Fruit fly (Drosophila melanogaster) whole organism, embryonic: ENCODE data around the gene CG14402.

Source experiments
- Bgb ChIP-seq: fragments of 200-800 bp; sonication (Bioruptor generic); IDR thresholded peaks from 2 replicates; pipeline ENCODE4 v1.3.6; 2022; ENCODE audit warnings: missing biosample characterization, missing genetic modification characterization; ENCODE audit not compliant: partially characterized antibody
- C15 ChIP-seq: fragments of 200-800 bp; sonication (Bioruptor generic); IDR thresholded peaks from 3 replicates; pipeline ENCODE4 v1.3.6; 2022; ENCODE audit warnings: missing biosample characterization, missing genetic modification characterization
- CG10147 ChIP-seq: fragments of 200-800 bp; sonication (Bioruptor generic); optimal IDR thresholded peaks from 2 replicates; lab custom pipeline; 2019; ENCODE audit warnings: missing biosample characterization, mild to moderate bottlenecking, missing genetic modification characterization, moderate library complexity
- CG12942 ChIP-seq: fragments of 200-800 bp; sonication (Bioruptor generic); optimal IDR thresholded peaks from 3 replicates; lab custom pipeline; 2016; ENCODE audit warnings: missing biosample characterization, missing genetic modification characterization
- CG13624 ChIP-seq: fragments of 200-800 bp; sonication (Bioruptor generic); optimal IDR thresholded peaks from 2 replicates; lab custom pipeline; 2016; ENCODE audit warnings: missing biosample characterization, missing genetic modification characterization
- CG14710 ChIP-seq: fragments of 200-800 bp; sonication (Bioruptor generic); optimal IDR thresholded peaks from 3 replicates; lab custom pipeline; 2019; ENCODE audit warnings: missing biosample characterization, mild to moderate bottlenecking, missing genetic modification characterization, moderate library complexity
- CG15011 ChIP-seq: fragments of 200-800 bp; sonication (Bioruptor generic); optimal IDR thresholded peaks from 3 replicates; lab custom pipeline; 2018; ENCODE audit warnings: missing biosample characterization, mild to moderate bottlenecking, missing genetic modification characterization
- CG15696 ChIP-seq: fragments of 200-800 bp; sonication (Bioruptor generic); optimal IDR thresholded peaks from 2 replicates; lab custom pipeline; 2019; ENCODE audit warnings: missing biosample characterization, mild to moderate bottlenecking, missing genetic modification characterization, moderate library complexity
- CG1603 ChIP-seq: fragments of 200-800 bp; sonication (Bioruptor generic); optimal IDR thresholded peaks from 2 replicates; lab custom pipeline; 2019; ENCODE audit warnings: missing biosample characterization, mild to moderate bottlenecking, missing genetic modification characterization, moderate library complexity
- CG16863 ChIP-seq: fragments of 200-800 bp; sonication (Bioruptor generic); optimal IDR thresholded peaks from 3 replicates; lab custom pipeline; 2016; ENCODE audit warnings: missing biosample characterization, missing genetic modification characterization
- CG18764 ChIP-seq: fragments of 200-800 bp; sonication (Bioruptor generic); optimal IDR thresholded peaks from 3 replicates; lab custom pipeline; 2016; ENCODE audit warnings: missing biosample characterization, missing genetic modification characterization
- CG31224 ChIP-seq: fragments of 200-800 bp; sonication (Bioruptor generic); IDR thresholded peaks from 2 replicates; pipeline ENCODE4 v1.3.6; 2022; ENCODE audit warnings: missing biosample characterization, missing genetic modification characterization
- CG32772 ChIP-seq: fragments of 200-800 bp; sonication (Bioruptor generic); IDR thresholded peaks from 2 replicates; pipeline ENCODE4 v1.3.6; 2022; ENCODE audit warnings: missing biosample characterization, missing genetic modification characterization
- CG6854 ChIP-seq: fragments of 200-800 bp; sonication (Bioruptor generic); optimal IDR thresholded peaks from 3 replicates; lab custom pipeline; 2017; ENCODE audit warnings: missing biosample characterization, mild to moderate bottlenecking, missing genetic modification characterization
- CG7963 ChIP-seq: fragments of 200-800 bp; sonication (Bioruptor generic); IDR thresholded peaks from 3 replicates; pipeline ENCODE4 v1.3.6; 2022; ENCODE audit warnings: missing biosample characterization, missing genetic modification characterization; ENCODE audit not compliant: partially characterized antibody
- CG8388 ChIP-seq: fragments of 200-800 bp; sonication (Bioruptor generic); optimal IDR thresholded peaks from 2 replicates; lab custom pipeline; 2019; ENCODE audit warnings: missing biosample characterization, mild to moderate bottlenecking, missing genetic modification characterization, moderate library complexity
- CG8478 ChIP-seq: fragments of >200 bp; optimal IDR thresholded peaks from 2 replicates; lab custom pipeline; 2018
- CG8765 ChIP-seq: fragments of 200-800 bp; sonication (Bioruptor generic); IDR thresholded peaks from 2 replicates; pipeline ENCODE4 v1.3.6; 2022; ENCODE audit warnings: missing biosample characterization, missing genetic modification characterization
- CG8944 ChIP-seq: fragments of 200-800 bp; sonication (Bioruptor generic); optimal IDR thresholded peaks from 3 replicates; lab custom pipeline; 2016; ENCODE audit warnings: missing biosample characterization, missing genetic modification characterization
- CG9609 ChIP-seq: fragments of 200-800 bp; sonication (Bioruptor generic); optimal IDR thresholded peaks from 3 replicates; lab custom pipeline; 2016; ENCODE audit warnings: missing biosample characterization, missing genetic modification characterization
- CG9727 ChIP-seq: fragments of 200-800 bp; sonication (Bioruptor generic); optimal IDR thresholded peaks from 3 replicates; lab custom pipeline; 2017; ENCODE audit warnings: missing biosample characterization, mild to moderate bottlenecking, missing genetic modification characterization
- HLH3B ChIP-seq: fragments of 200-800 bp; sonication (Bioruptor generic); IDR thresholded peaks from 2 replicates; pipeline ENCODE4 v1.3.6; 2022; ENCODE audit warnings: missing biosample characterization, missing genetic modification characterization
- Hr39 ChIP-seq: fragments of >200 bp; optimal IDR thresholded peaks from 2 replicates; lab custom pipeline; 2017
- Mad ChIP-seq: fragments of 200-800 bp; sonication (Bioruptor generic); optimal IDR thresholded peaks from 2 replicates; lab custom pipeline; 2016; ENCODE audit warnings: missing biosample characterization, missing genetic modification characterization
- Med ChIP-seq: fragments of 200-800 bp; sonication (Bioruptor generic); peaks from one replicate; lab custom pipeline; 2016; ENCODE audit warnings: missing biosample characterization, missing genetic modification characterization, mild to moderate bottlenecking, inconsistent platforms, moderate library complexity
- Neu2 ChIP-seq: fragments of 200-800 bp; sonication (Bioruptor generic); optimal IDR thresholded peaks from 3 replicates; lab custom pipeline; 2016; ENCODE audit warnings: missing biosample characterization, missing genetic modification characterization, borderline replicate concordance
- Ravus ChIP-seq: fragments of 200-800 bp; sonication (Bioruptor generic); IDR thresholded peaks from 2 replicates; pipeline ENCODE4 v1.3.6; 2022; ENCODE audit warnings: missing biosample characterization, missing genetic modification characterization
- Sin3A ChIP-seq: fragments of >200 bp; optimal IDR thresholded peaks from 2 replicates; lab custom pipeline; 2018
- Six4 ChIP-seq: fragments of 200-800 bp; sonication (Bioruptor generic); optimal IDR thresholded peaks from 2 replicates; lab custom pipeline; 2016; ENCODE audit warnings: missing biosample characterization, missing genetic modification characterization
- ac ChIP-seq: fragments of 200-800 bp; sonication (Bioruptor generic); optimal IDR thresholded peaks from 3 replicates; lab custom pipeline; 2017; ENCODE audit warnings: missing biosample characterization, mild to moderate bottlenecking, missing genetic modification characterization
- bbx ChIP-seq: fragments of 200-800 bp; sonication (Bioruptor generic); IDR thresholded peaks from 2 replicates; pipeline ENCODE4 v1.3.6; 2022; ENCODE audit warnings: missing biosample characterization, missing genetic modification characterization; ENCODE audit not compliant: partially characterized antibody
- crc ChIP-seq: fragments of 200-800 bp; sonication (Bioruptor generic); optimal IDR thresholded peaks from 2 replicates; lab custom pipeline; 2016; ENCODE audit warnings: missing biosample characterization, missing genetic modification characterization
- dimm ChIP-seq: fragments of 200-800 bp; sonication (Bioruptor generic); IDR thresholded peaks from 2 replicates; pipeline ENCODE4 v1.3.6; 2022; ENCODE audit warnings: missing biosample characterization, missing genetic modification characterization
- dysf ChIP-seq: fragments of 200-800 bp; sonication (Bioruptor generic); IDR thresholded peaks from 3 replicates; pipeline ENCODE4 v1.3.6; 2022; ENCODE audit warnings: missing biosample characterization, missing genetic modification characterization
- ewg ChIP-seq: fragments of 200-800 bp; sonication (Bioruptor generic); optimal IDR thresholded peaks from 3 replicates; lab custom pipeline; 2017; ENCODE audit warnings: mild to moderate bottlenecking, missing biosample characterization, missing genetic modification reagents, missing genetic modification characterization
- exex ChIP-seq: fragments of 200-800 bp; sonication (Bioruptor generic); optimal IDR thresholded peaks from 4 replicates; lab custom pipeline; 2018; ENCODE audit warnings: missing biosample characterization, mild to moderate bottlenecking, missing genetic modification characterization, moderate library complexity
- fru ChIP-seq: fragments of >200 bp; optimal IDR thresholded peaks from 2 replicates; lab custom pipeline; 2017
- her ChIP-seq: fragments of 200-800 bp; sonication (Bioruptor generic); optimal IDR thresholded peaks from 2 replicates; lab custom pipeline; 2016; ENCODE audit warnings: missing biosample characterization, missing genetic modification characterization
- kay ChIP-seq: fragments of 200-800 bp; sonication (Bioruptor generic); optimal IDR thresholded peaks from 2 replicates; lab custom pipeline; 2016; ENCODE audit warnings: missing biosample characterization, missing genetic modification characterization
- nerfin-2 ChIP-seq: fragments of 200-800 bp; sonication (Bioruptor generic); IDR thresholded peaks from 2 replicates; pipeline ENCODE4 v1.3.6; 2022; ENCODE audit warnings: missing biosample characterization, missing genetic modification characterization; ENCODE audit not compliant: partially characterized antibody
- oc ChIP-seq: fragments of 200-800 bp; sonication (Bioruptor generic); optimal IDR thresholded peaks from 2 replicates; lab custom pipeline; 2018; ENCODE audit warnings: missing biosample characterization, mild to moderate bottlenecking, missing genetic modification characterization, moderate library complexity
- odd ChIP-seq: fragments of 200-800 bp; sonication (Bioruptor generic); optimal IDR thresholded peaks from 2 replicates; lab custom pipeline; 2017; ENCODE audit warnings: missing biosample characterization, mild to moderate bottlenecking, missing genetic modification characterization
- sens ChIP-seq: fragments of 200-800 bp; sonication (Bioruptor generic); peaks from one replicate; lab custom pipeline; 2016; ENCODE audit warnings: missing biosample characterization, missing genetic modification characterization
- seq ChIP-seq: fragments of 200-800 bp; sonication (Bioruptor generic); IDR thresholded peaks from 2 replicates; pipeline ENCODE4 v1.3.6; 2022; ENCODE audit warnings: missing biosample characterization, missing genetic modification characterization
- sob ChIP-seq: fragments of 200-800 bp; sonication (Bioruptor generic); IDR thresholded peaks from 2 replicates; pipeline ENCODE4 v1.3.6; 2022; ENCODE audit warnings: missing biosample characterization, missing genetic modification characterization
- stc ChIP-seq: fragments of 200-800 bp; sonication (Bioruptor generic); IDR thresholded peaks from 2 replicates; pipeline ENCODE4 v1.3.6; 2022; ENCODE audit warnings: missing biosample characterization, missing genetic modification characterization
- tll ChIP-seq, 2 experiments: fragments of 200-800 bp in 1 of 2; fragments of >200 bp in 1 of 2; sonication (Bioruptor generic) in 1 of 2; optimal IDR thresholded peaks; 2 replicates each; lab custom pipeline; 2017 to 2019; ENCODE audit warnings: missing biosample characterization in 2 of 2, missing genetic modification characterization in 2 of 2, mild to moderate bottlenecking in 1 of 2, moderate library complexity in 1 of 2
- twi ChIP-seq: fragments of 200-800 bp; optimal IDR thresholded peaks from 2 replicates; lab custom pipeline; 2019; ENCODE audit warnings: missing biosample characterization, mild to moderate bottlenecking, missing genetic modification characterization, moderate library complexity
- unpg ChIP-seq: fragments of 200-800 bp; sonication (Bioruptor generic); optimal IDR thresholded peaks from 3 replicates; lab custom pipeline; 2018; ENCODE audit warnings: missing biosample characterization, mild to moderate bottlenecking, missing genetic modification characterization, moderate library complexity
- vnd ChIP-seq: fragments of 200-800 bp; sonication (Bioruptor generic); IDR thresholded peaks from 3 replicates; pipeline ENCODE4 v1.3.6; 2022; ENCODE audit warnings: missing biosample characterization, missing genetic modification characterization; ENCODE audit not compliant: partially characterized antibody
- zfh2 ChIP-seq: fragments of 200-800 bp; sonication (Bioruptor generic); optimal IDR thresholded peaks from 2 replicates; lab custom pipeline; 2016; ENCODE audit warnings: missing biosample characterization, missing genetic modification characterization

The CG14402 gene

DNA sequence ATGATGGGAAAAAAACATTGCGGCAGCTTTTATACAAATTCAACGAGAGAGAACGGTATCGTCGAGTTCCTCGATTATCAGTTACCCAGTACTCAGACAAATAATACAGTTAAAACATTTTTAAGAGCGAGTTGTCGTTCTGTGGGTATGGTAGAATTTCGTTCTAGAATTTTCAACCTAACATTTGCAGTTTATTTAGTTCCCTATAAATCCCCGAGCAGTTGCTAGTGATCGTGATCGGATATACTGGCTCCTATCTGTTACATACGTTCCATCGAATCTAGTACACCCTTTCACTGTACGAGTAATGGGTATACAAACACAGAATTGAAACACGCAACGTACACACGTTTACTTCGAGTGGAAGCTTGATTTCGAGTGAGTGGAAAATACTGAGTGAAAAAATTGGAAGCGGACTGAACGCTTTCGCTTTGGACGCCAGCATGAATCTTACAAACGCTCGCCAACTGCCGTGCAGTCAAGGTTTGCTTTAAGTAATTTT, 15.7 kb downstream of the CG14402 start, which contains the start of gene CG9338 (continued):
- TF ChIP-seq Ravus (GFP tag; lab: Robert Waterston, UW) (peak; percentile 47; the same call in 1 of the 2 replicates), CG9609 (GFP tag; lab: Kevin White, UChicago) (peak; percentile 89), vnd (GFP tag; lab: Robert Waterston, UW) (0 out of 3 replicates have a peak, but pooled peaks have one; percentile 23), CG15011 (GFP tag; lab: Kevin White, UChicago) (peak; percentile 89), CG13624 (GFP tag; lab: Kevin White, UChicago) (peak; percentile 86), her (peak; percentile 80), dysf (GFP tag; lab: Robert Waterston, UW) (peak; percentile 85), unpg (GFP tag; lab: Kevin White, UChicago) (peak; percentile 76), dimm (no peak), kay (GFP tag; lab: Kevin White, UChicago) (peak; percentile 90), Mad (peak; percentile 60), HLH3B (GFP tag; lab: Robert Waterston, UW) (peak; percentile 75; the same call in 1 of the 2 replicates), CG15696 (tag; lab: Kevin White, UChicago) (peak; percentile 74), seq (peak; percentile 66; the same call in 1 of the 2 replicates), bbx (GFP tag; lab: Robert Waterston, UW) (peak; percentile 57; the same call in 1 of the 2 replicates), CG16863 (GFP tag; lab: Kevin White, UChicago) (peak; percentile 77), CG8388 (peak; percentile 68), fru (lab: Kevin White, UChicago) (no peak), CG1603 (tag; lab: Kevin White, UChicago) (peak; percentile 75), stc (peak; percentile 95), sob (GFP tag; lab: Robert Waterston, UW) (peak; percentile 78), CG10147 (GFP tag; lab: Kevin White, UChicago) (peak; percentile 72), CG12942 (GFP tag; lab: Kevin White, UChicago) (peak; percentile 58), CG14710 (tag; lab: Kevin White, UChicago) (peak; percentile 91), oc (tag; lab: Kevin White, UChicago) (no peak), CG6854 (GFP tag; lab: Kevin White, UChicago) (peak; percentile 89), ac (GFP tag; lab: Kevin White, UChicago) (no peak), CG31224 (GFP tag; lab: Robert Waterston, UW) (peak; percentile 91), C15 (GFP tag; lab: Robert Waterston, UW) (peak; percentile 17; the same call in 1 of the 3 replicates), crc (GFP tag; lab: Kevin White, UChicago) (peak; percentile 66), CG8944 (GFP tag; lab: Kevin White, UChicago) (peak; percentile 75), CG32772 (GFP tag; lab: Robert Waterston, UW) (no peak; the same call in 1 of the 2 replicates), CG8478 (lab: Kevin White, UChicago) (no peak), tll (GFP tag; optimal IDR thresholded peaks at IDR 0.05; lab: Kevin White, UChicago) (no peak), twi (tag; lab: Kevin White, UChicago) (peak; percentile 46), CG7963 (0 out of 3 replicates have a peak, but pooled peaks have one; percentile 46), Six4 (GFP tag; lab: Kevin White, UChicago) (peak; percentile 92), exex (tag; lab: Kevin White, UChicago) (peak; percentile 76), Neu2 (GFP tag; lab: Kevin White, UChicago) (no peak), CG8765 (GFP tag; lab: Robert Waterston, UW) (peak; percentile 49; the same call in 1 of the 2 replicates), CG9727 (GFP tag; lab: Kevin White, UChicago) (peak; percentile 74), sens (peak; percentile 96), nerfin-2 (peak; percentile 19; the same call in 1 of the 2 replicates), Sin3A (lab: Kevin White, UChicago) (no peak), Hr39 (lab: Kevin White, UChicago) (no peak), ewg (GFP tag; lab: Kevin White, UChicago) (peak; percentile 60), Bgb (peak; percentile 44; the same call in 1 of the 2 replicates), zfh2 (GFP tag; lab: Kevin White, UChicago) (peak; percentile 84), Med (peak; percentile 97), odd (GFP tag; lab: Kevin White, UChicago) (peak; percentile 83), CG18764 (GFP tag; lab: Kevin White, UChicago) (peak; percentile 91)
